Worm (Caenorhabditis elegans) whole organism, young adult: Measurements from ENCODE around the gene sahd-1.

Source experiments
- B0019.2 ChIP-seq: fragments of 200-800 bp; sonication (Bioruptor generic); conservative IDR thresholded peaks from 2 replicates; pipeline ENCODE4 v1.3.6; 2022; ENCODE audit warnings: missing genetic modification reagents, missing genetic modification characterization, missing compliant biosample characterization
- C17E4.6 ChIP-seq: fragments of 200-800 bp; sonication (Bioruptor generic); IDR thresholded peaks from 2 replicates; pipeline ENCODE4 v1.3.6; 2022; ENCODE audit warnings: missing genetic modification reagents, missing genetic modification characterization, missing compliant biosample characterization
- F49E8.2 ChIP-seq: sonication (generic microtip); optimal IDR thresholded peaks from 3 replicates; lab custom pipeline; 2017; ENCODE audit warnings: missing genetic modification characterization, mild to moderate bottlenecking, missing compliant biosample characterization, antibody characterized with exemption, moderate library complexity; ENCODE audit not compliant: insufficient read depth
- aptf-2 ChIP-seq: fragments of 200-800 bp; sonication (Bioruptor generic); conservative IDR thresholded peaks from 2 replicates; pipeline ENCODE4 v1.3.6; 2022; ENCODE audit warnings: missing genetic modification reagents, missing genetic modification characterization, missing compliant biosample characterization
- attf-5 ChIP-seq: fragments of 200-800 bp; sonication (Bioruptor generic); optimal IDR thresholded peaks from 2 replicates; lab custom pipeline; 2018; ENCODE audit warnings: mild to moderate bottlenecking, missing genetic modification characterization, missing compliant biosample characterization
- ceh-40 ChIP-seq: fragments of 200-800 bp; sonication (Bioruptor generic); IDR thresholded peaks from 2 replicates; pipeline ENCODE4 v1.3.6; 2022; ENCODE audit warnings: missing genetic modification characterization, missing compliant biosample characterization
- gei-17 ChIP-seq: fragments of 200-800 bp; sonication (Bioruptor generic); optimal IDR thresholded peaks from 2 replicates; lab custom pipeline; 2018; ENCODE audit warnings: mild to moderate bottlenecking, missing genetic modification characterization, missing compliant biosample characterization
- hlh-12 ChIP-seq: sonication (generic microtip); optimal IDR thresholded peaks from 2 replicates; lab custom pipeline; 2016; ENCODE audit warnings: missing genetic modification characterization, missing compliant biosample characterization
- lag-1 ChIP-seq: fragments of 200-800 bp; sonication (Bioruptor generic); IDR thresholded peaks from 2 replicates; pipeline ENCODE4 v1.3.6; 2022; ENCODE audit warnings: missing genetic modification reagents, missing genetic modification characterization, missing compliant biosample characterization
- nhr-90 ChIP-seq: sonication (generic microtip); optimal IDR thresholded peaks from 2 replicates; lab custom pipeline; 2016; ENCODE audit warnings: missing genotype, mild to moderate bottlenecking, missing genetic modification characterization, missing compliant biosample characterization
- sdz-38 ChIP-seq: sonication (generic microtip); optimal IDR thresholded peaks from 2 replicates; lab custom pipeline; 2016; ENCODE audit warnings: missing genotype, missing genetic modification characterization, missing compliant biosample characterization
- snpc-4 ChIP-seq, 5 experiments: fragments of 150-350 bp in 1 of 5; sonication (generic microtip) in 4 of 5; optimal IDR thresholded peaks; 2 replicates each; lab custom pipeline; 2014 to 2018; ENCODE audit warnings: missing genetic modification characterization in 5 of 5, missing biosample characterization in 3 of 5, antibody characterized with exemption in 2 of 5, mild to moderate bottlenecking in 2 of 5, missing compliant biosample characterization in 2 of 5, missing genotype in 2 of 5, moderate library complexity in 2 of 5, missing genetic modification reagents in 1 of 5
- tbp1 ChIP-seq: fragments of 200-800 bp; sonication (Bioruptor generic); optimal IDR thresholded peaks from 2 replicates; lab custom pipeline; 2018; ENCODE audit warnings: mild to moderate bottlenecking, missing genetic modification characterization, missing compliant biosample characterization
- unc-62 ChIP-seq: fragments of 150-350 bp; optimal IDR thresholded peaks from 2 replicates; lab custom pipeline; 2014; ENCODE audit warnings: missing biosample characterization, missing genetic modification reagents, missing genetic modification characterization

ce11 chrII:5517643-5518042 is 2.9 kb upstream of the sahd-1 start, which contains the start of gene ZK177.9:
- no peak for TF ChIP-seq ceh-40 (GFP tag; lab: Robert Waterston, UW)
- TF ChIP-seq C17E4.6 (GFP tag; lab: Robert Waterston, UW) = no peak
- no peak for TF ChIP-seq gei-17 (GFP tag; lab: Kevin White, UChicago)
- TF ChIP-seq attf-5 (GFP tag; lab: Kevin White, UChicago) = no peak
- TF ChIP-seq unc-62 = no peak
- TF ChIP-seq snpc-4 (GFP tag; optimal IDR thresholded peaks at IDR 0.05; lab: Kevin White, UChicago) = no peak
- TF ChIP-seq snpc-4 (tag; optimal IDR thresholded peaks at IDR 0.05; lab: Kevin White, UChicago) = no peak
- TF ChIP-seq hlh-12 = no peak
- no peak for TF ChIP-seq lag-1
- TF ChIP-seq aptf-2 = no peak
- no peak for TF ChIP-seq tbp1 (GFP tag; lab: Kevin White, UChicago)
- TF ChIP-seq nhr-90 = no peak
- no peak for TF ChIP-seq B0019.2
- TF ChIP-seq sdz-38 (tag; lab: Kevin White, UChicago) = no peak
- TF ChIP-seq F49E8.2 (tag; lab: Kevin White, UChicago) = no peak
